Fruit fly (Drosophila melanogaster) whole organism, embryonic: ENCODE data around the gene Est-Q.

ENCODE experiments used
- CG10209 ChIP-seq: fragments of 200-800 bp; sonication (Bioruptor generic); optimal IDR thresholded peaks from 3 replicates; lab custom pipeline; 2017; ENCODE audit warnings: missing biosample characterization, mild to moderate bottlenecking, missing genetic modification characterization, missing genetic modification reagents
- CG10274 ChIP-seq: fragments of 200-800 bp; sonication (Bioruptor generic); optimal IDR thresholded peaks from 3 replicates; lab custom pipeline; 2017; ENCODE audit warnings: missing biosample characterization, mild to moderate bottlenecking, missing genetic modification characterization
- CG10366 ChIP-seq: fragments of 200-800 bp; sonication (Bioruptor generic); IDR thresholded peaks from 2 replicates; pipeline ENCODE4 v1.3.6; 2022; ENCODE audit warnings: missing biosample characterization, missing genetic modification characterization
- CG10979 ChIP-seq: fragments of 200-800 bp; sonication (Bioruptor generic); optimal IDR thresholded peaks from 2 replicates; lab custom pipeline; 2018; ENCODE audit warnings: missing biosample characterization, mild to moderate bottlenecking, missing genetic modification characterization, moderate library complexity
- CG11504 ChIP-seq: fragments of 200-800 bp; sonication (Bioruptor generic); optimal IDR thresholded peaks from 3 replicates; lab custom pipeline; 2019; ENCODE audit warnings: missing biosample characterization, mild to moderate bottlenecking, missing genetic modification characterization, moderate library complexity
- CG12219 ChIP-seq: fragments of 200-800 bp; sonication (Bioruptor generic); optimal IDR thresholded peaks from 3 replicates; lab custom pipeline; 2018; ENCODE audit warnings: missing biosample characterization, mild to moderate bottlenecking, missing genetic modification characterization
- CG13894 ChIP-seq: fragments of 200-800 bp; sonication (Bioruptor generic); optimal IDR thresholded peaks from 3 replicates; lab custom pipeline; 2018; ENCODE audit warnings: missing biosample characterization, mild to moderate bottlenecking, missing genetic modification characterization, moderate library complexity
- CG16779 ChIP-seq: fragments of 200-800 bp; sonication (Bioruptor generic); IDR thresholded peaks from 2 replicates; pipeline ENCODE4 v1.3.6; 2022; ENCODE audit warnings: missing biosample characterization, missing genetic modification characterization
- CG16813 ChIP-seq: fragments of 200-800 bp; sonication (Bioruptor generic); IDR thresholded peaks from 3 replicates; pipeline ENCODE4 v1.3.6; 2022; ENCODE audit warnings: missing biosample characterization, missing genetic modification characterization; ENCODE audit not compliant: partially characterized antibody
- CG16815 ChIP-seq: fragments of 200-800 bp; sonication (Bioruptor generic); optimal IDR thresholded peaks from 3 replicates; lab custom pipeline; 2017; ENCODE audit warnings: missing biosample characterization, mild to moderate bottlenecking, missing genetic modification characterization
- CG16863 ChIP-seq: fragments of 200-800 bp; sonication (Bioruptor generic); optimal IDR thresholded peaks from 3 replicates; lab custom pipeline; 2016; ENCODE audit warnings: missing biosample characterization, missing genetic modification characterization
- CG17912 ChIP-seq: fragments of 200-800 bp; sonication (Bioruptor generic); optimal IDR thresholded peaks from 2 replicates; lab custom pipeline; 2018; ENCODE audit warnings: missing biosample characterization, mild to moderate bottlenecking, missing genetic modification characterization
- CG2199 ChIP-seq: fragments of 200-800 bp; sonication (Bioruptor generic); IDR thresholded peaks from 3 replicates; pipeline ENCODE4 v1.3.6; 2022; ENCODE audit warnings: missing biosample characterization, missing genetic modification characterization
- CG2875 ChIP-seq: fragments of 200-800 bp; sonication (Bioruptor generic); optimal IDR thresholded peaks from 2 replicates; lab custom pipeline; 2017; ENCODE audit warnings: missing biosample characterization, mild to moderate bottlenecking, missing genetic modification characterization, missing genetic modification reagents
- CG3163 ChIP-seq: fragments of 200-800 bp; sonication (Bioruptor generic); optimal IDR thresholded peaks from 3 replicates; lab custom pipeline; 2016; ENCODE audit warnings: missing biosample characterization, missing genetic modification characterization
- CG4282 ChIP-seq: fragments of 200-800 bp; sonication (Bioruptor generic); optimal IDR thresholded peaks from 2 replicates; lab custom pipeline; 2016; ENCODE audit warnings: missing biosample characterization, missing genetic modification characterization
- CG4617 ChIP-seq: fragments of 200-800 bp; sonication (Bioruptor generic); optimal IDR thresholded peaks from 3 replicates; lab custom pipeline; 2016; ENCODE audit warnings: missing biosample characterization, missing genetic modification characterization, borderline replicate concordance
- CG8478 ChIP-seq: fragments of >200 bp; optimal IDR thresholded peaks from 2 replicates; lab custom pipeline; 2018
- Dad ChIP-seq: fragments of 200-800 bp; sonication (Bioruptor generic); optimal IDR thresholded peaks from 3 replicates; lab custom pipeline; 2016; ENCODE audit warnings: missing biosample characterization, missing genetic modification characterization
- Eip74EF ChIP-seq, 2 experiments: fragments of 200-800 bp in 1 of 2; fragments of >200 bp in 1 of 2; sonication (Bioruptor generic) in 1 of 2; optimal IDR thresholded peaks; 2 replicates each; lab custom pipeline; 2017 to 2019; ENCODE audit warnings: missing biosample characterization in 2 of 2, missing genetic modification characterization in 2 of 2, mild to moderate bottlenecking in 1 of 2, moderate library complexity in 1 of 2
- H2.0 ChIP-seq: fragments of 200-800 bp; sonication (Bioruptor generic); IDR thresholded peaks from 2 replicates; pipeline ENCODE4 v1.3.6; 2022; ENCODE audit warnings: missing biosample characterization, missing genetic modification characterization
- HmgD ChIP-seq: fragments of 200-800 bp; sonication (Bioruptor generic); optimal IDR thresholded peaks from 3 replicates; lab custom pipeline; 2016; ENCODE audit warnings: missing biosample characterization, missing genetic modification characterization
- Myb ChIP-seq: fragments of 200-800 bp; sonication (Bioruptor generic); optimal IDR thresholded peaks from 2 replicates; lab custom pipeline; 2016; ENCODE audit warnings: missing biosample characterization, missing genetic modification characterization
- Nf-YC ChIP-seq: fragments of 200-800 bp; optimal IDR thresholded peaks from 3 replicates; lab custom pipeline; 2019; ENCODE audit warnings: missing biosample characterization, mild to moderate bottlenecking, missing genetic modification characterization, moderate library complexity
- NfI ChIP-seq: fragments of 200-800 bp; sonication (Bioruptor generic); optimal IDR thresholded peaks from 3 replicates; lab custom pipeline; 2018; ENCODE audit warnings: missing biosample characterization, mild to moderate bottlenecking, missing genetic modification characterization, moderate library complexity
- Ravus ChIP-seq: fragments of 200-800 bp; sonication (Bioruptor generic); IDR thresholded peaks from 2 replicates; pipeline ENCODE4 v1.3.6; 2022; ENCODE audit warnings: missing biosample characterization, missing genetic modification characterization
- Scr ChIP-seq: fragments of 200-800 bp; sonication (Bioruptor generic); IDR thresholded peaks from 2 replicates; pipeline ENCODE4 v1.3.6; 2022; ENCODE audit warnings: missing biosample characterization, missing genetic modification characterization; ENCODE audit not compliant: partially characterized antibody
- Sin3A ChIP-seq: fragments of >200 bp; optimal IDR thresholded peaks from 2 replicates; lab custom pipeline; 2018
- TFAM ChIP-seq: fragments of 200-800 bp; sonication (Bioruptor generic); optimal IDR thresholded peaks from 2 replicates; lab custom pipeline; 2017; ENCODE audit warnings: missing biosample characterization, missing genetic modification characterization, inconsistent platforms
- Xrp1 ChIP-seq: fragments of 200-800 bp; sonication (Bioruptor generic); IDR thresholded peaks from 2 replicates; pipeline ENCODE4 v1.3.6; 2022; ENCODE audit warnings: missing biosample characterization, missing genetic modification characterization
- ato ChIP-seq: fragments of 200-800 bp; sonication (Bioruptor generic); IDR thresholded peaks from 2 replicates; pipeline ENCODE4 v1.3.6; 2022; ENCODE audit warnings: missing biosample characterization, missing genetic modification characterization; ENCODE audit not compliant: partially characterized antibody
- bcd ChIP-seq: fragments of 200-800 bp; sonication (Bioruptor generic); optimal IDR thresholded peaks from 2 replicates; lab custom pipeline; 2017; ENCODE audit warnings: missing biosample characterization, mild to moderate bottlenecking, missing genetic modification characterization
- br ChIP-seq: fragments of >200 bp; optimal IDR thresholded peaks from 2 replicates; lab custom pipeline; 2017
- cad ChIP-seq: fragments of >200 bp; optimal IDR thresholded peaks from 2 replicates; lab custom pipeline; 2017; ENCODE audit warnings: missing biosample characterization, missing genetic modification characterization
- chn ChIP-seq: fragments of 200-800 bp; sonication (Bioruptor generic); optimal IDR thresholded peaks from 2 replicates; lab custom pipeline; 2016; ENCODE audit warnings: missing biosample characterization, missing genetic modification characterization
- ci ChIP-seq: fragments of 200-800 bp; sonication (Bioruptor generic); IDR thresholded peaks from 3 replicates; pipeline ENCODE4 v1.3.6; 2022; ENCODE audit warnings: missing biosample characterization, missing genetic modification characterization
- crol ChIP-seq: fragments of 200-800 bp; sonication (Bioruptor generic); IDR thresholded peaks from 2 replicates; pipeline ENCODE4 v1.3.6; 2022; ENCODE audit warnings: missing biosample characterization, missing genetic modification characterization
- dimm ChIP-seq: fragments of 200-800 bp; sonication (Bioruptor generic); IDR thresholded peaks from 2 replicates; pipeline ENCODE4 v1.3.6; 2022; ENCODE audit warnings: missing biosample characterization, missing genetic modification characterization
- dmrt11E ChIP-seq: fragments of 200-800 bp; sonication (Bioruptor generic); optimal IDR thresholded peaks from 3 replicates; lab custom pipeline; 2018; ENCODE audit warnings: missing biosample characterization, mild to moderate bottlenecking, missing genetic modification characterization, moderate library complexity
- fd96Cb ChIP-seq: fragments of 200-800 bp; sonication (Bioruptor generic); optimal IDR thresholded peaks from 2 replicates; lab custom pipeline; 2018; ENCODE audit warnings: missing biosample characterization, mild to moderate bottlenecking, missing genetic modification characterization, moderate library complexity
- gsb ChIP-seq: fragments of 200-800 bp; sonication (Bioruptor generic); IDR thresholded peaks from 2 replicates; pipeline ENCODE4 v1.3.6; 2022; ENCODE audit warnings: missing biosample characterization, missing genetic modification characterization
- ken ChIP-seq: fragments of 200-800 bp; sonication (Bioruptor generic); IDR thresholded peaks from 3 replicates; pipeline ENCODE4 v1.3.6; 2022; ENCODE audit warnings: missing biosample characterization, missing genetic modification characterization
- lab ChIP-seq: fragments of 200-800 bp; sonication (Bioruptor generic); optimal IDR thresholded peaks from 3 replicates; lab custom pipeline; 2017; ENCODE audit warnings: missing biosample characterization, missing genetic modification characterization, mild to moderate bottlenecking, moderate library complexity, missing genetic modification reagents
- nau ChIP-seq: fragments of 200-800 bp; sonication (Bioruptor generic); optimal IDR thresholded peaks from 3 replicates; lab custom pipeline; 2017; ENCODE audit warnings: missing biosample characterization, mild to moderate bottlenecking, missing genetic modification characterization, missing genetic modification reagents
- onecut ChIP-seq: fragments of 200-800 bp; sonication (Bioruptor generic); IDR thresholded peaks from 2 replicates; pipeline ENCODE4 v1.3.6; 2022; ENCODE audit warnings: missing biosample characterization, missing genetic modification characterization
- pzg ChIP-seq: fragments of 200-800 bp; sonication (Bioruptor generic); optimal IDR thresholded peaks from 3 replicates; lab custom pipeline; 2018; ENCODE audit warnings: missing biosample characterization, mild to moderate bottlenecking, missing genetic modification characterization, moderate library complexity
- salm ChIP-seq: fragments of 200-800 bp; sonication (Bioruptor generic); optimal IDR thresholded peaks from 2 replicates; lab custom pipeline; 2018; ENCODE audit warnings: missing biosample characterization, mild to moderate bottlenecking, missing genetic modification characterization
- slp2 ChIP-seq: fragments of 200-800 bp; sonication (Bioruptor generic); optimal IDR thresholded peaks from 2 replicates; lab custom pipeline; 2016; ENCODE audit warnings: missing biosample characterization, missing genetic modification characterization
- ssp ChIP-seq: fragments of 200-800 bp; sonication (Bioruptor generic); IDR thresholded peaks from 2 replicates; pipeline ENCODE4 v1.3.6; 2022; ENCODE audit warnings: missing biosample characterization, missing genetic modification characterization
- tll ChIP-seq, 2 experiments: fragments of 200-800 bp in 1 of 2; fragments of >200 bp in 1 of 2; sonication (Bioruptor generic) in 1 of 2; optimal IDR thresholded peaks; 2 replicates each; lab custom pipeline; 2017 to 2019; ENCODE audit warnings: missing biosample characterization in 2 of 2, missing genetic modification characterization in 2 of 2, mild to moderate bottlenecking in 1 of 2, moderate library complexity in 1 of 2
- usp ChIP-seq: fragments of >200 bp; optimal IDR thresholded peaks from 2 replicates; lab custom pipeline; 2017; ENCODE audit warnings: missing biosample characterization, missing genetic modification characterization
- wdn ChIP-seq: fragments of 200-800 bp; sonication (Bioruptor generic); IDR thresholded peaks from 2 replicates; pipeline ENCODE4 v1.3.6; 2022; ENCODE audit warnings: missing biosample characterization, missing genetic modification characterization

The Est-Q gene

DNA sequence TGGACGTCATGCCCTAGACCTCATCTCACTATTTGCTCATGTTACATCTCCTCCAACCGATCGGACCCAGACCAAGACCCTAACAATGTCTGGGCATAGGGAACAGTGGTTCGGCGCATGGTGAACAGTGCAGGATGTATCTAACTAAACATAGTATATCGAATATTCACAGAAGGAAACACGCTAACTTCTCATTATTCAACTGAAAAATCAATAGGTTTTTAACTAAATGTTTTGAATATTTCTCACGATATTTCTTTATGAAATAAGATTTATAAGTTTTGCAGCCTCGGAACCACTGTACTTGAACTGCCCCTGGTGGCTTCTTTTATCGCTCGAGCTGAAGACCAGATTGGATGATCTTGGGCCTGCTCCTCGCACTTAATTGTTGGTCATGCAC lies 47.6 kb upstream of the Est-Q start (continued):
- TF ChIP-seq bcd (GFP tag; lab: Kevin White, UChicago): peak; percentile 41
- TF ChIP-seq CG10979: peak; percentile 85
- no peak for TF ChIP-seq br (lab: Kevin White, UChicago)
- TF ChIP-seq slp2 (GFP tag; lab: Kevin White, UChicago): peak; percentile 44
- no peak for TF ChIP-seq CG10274
- TF ChIP-seq CG11504 (tag; lab: Kevin White, UChicago): peak; percentile 55
- peak; percentile 38 for TF ChIP-seq H2.0
- peak; percentile 56 for TF ChIP-seq CG12219 (GFP tag; lab: Kevin White, UChicago)
- TF ChIP-seq CG16779 (GFP tag; lab: Robert Waterston, UW): no peak
- TF ChIP-seq CG16815 (GFP tag; lab: Kevin White, UChicago): peak; percentile 70
- no peak for TF ChIP-seq Ravus
- peak; percentile 28; the same call in 1 of the 2 replicates for TF ChIP-seq onecut (GFP tag; lab: Robert Waterston, UW)
- TF ChIP-seq ato (GFP tag; lab: Robert Waterston, UW): no peak
- no peak for TF ChIP-seq Sin3A (lab: Kevin White, UChicago)
- no peak for TF ChIP-seq CG8478 (lab: Kevin White, UChicago)
- no peak for TF ChIP-seq CG3163 (GFP tag; lab: Kevin White, UChicago)
- no peak for TF ChIP-seq TFAM (GFP tag; lab: Kevin White, UChicago)
- no peak for TF ChIP-seq ken (GFP tag; lab: Robert Waterston, UW)
- peak; percentile 0 for TF ChIP-seq lab
- no peak; the same call in 1 of the 2 replicates for TF ChIP-seq CG10366 (GFP tag; lab: Robert Waterston, UW)
- peak; percentile 67 for TF ChIP-seq chn (GFP tag; lab: Kevin White, UChicago)
- no peak for TF ChIP-seq CG4617 (GFP tag; lab: Kevin White, UChicago)
- TF ChIP-seq Nf-YC (tag; lab: Kevin White, UChicago): no peak
- peak; percentile 89 for TF ChIP-seq Xrp1
- TF ChIP-seq pzg (GFP tag; lab: Kevin White, UChicago): no peak
- TF ChIP-seq crol (GFP tag; lab: Robert Waterston, UW): no peak
- TF ChIP-seq cad (GFP tag; lab: Kevin White, UChicago): no peak
- TF ChIP-seq fd96Cb: peak; percentile 64
- no peak for TF ChIP-seq usp (GFP tag; lab: Kevin White, UChicago)
- peak; percentile 54 for TF ChIP-seq CG16863 (GFP tag; lab: Kevin White, UChicago)
- TF ChIP-seq nau (GFP tag; lab: Kevin White, UChicago): no peak
- no peak for TF ChIP-seq gsb
- TF ChIP-seq dmrt11E: peak; percentile 86
- TF ChIP-seq wdn (GFP tag; lab: Robert Waterston, UW): no peak
- peak; percentile 12 for TF ChIP-seq Myb (GFP tag; lab: Kevin White, UChicago)
- no peak for TF ChIP-seq Eip74EF (GFP tag; optimal IDR thresholded peaks at IDR 0.05; lab: Kevin White, UChicago)
- TF ChIP-seq HmgD (GFP tag; lab: Kevin White, UChicago): no peak
- no peak for TF ChIP-seq CG13894 (tag; lab: Kevin White, UChicago)
- TF ChIP-seq CG16813 (GFP tag; lab: Robert Waterston, UW): no peak
- peak; percentile 52 for TF ChIP-seq CG2875 (GFP tag; lab: Kevin White, UChicago)
- peak; percentile 41; the same call in 1 of the 2 replicates for TF ChIP-seq ssp
- TF ChIP-seq NfI: no peak
- peak; percentile 45; the same call in 1 of the 3 replicates for TF ChIP-seq ci
- TF ChIP-seq CG4282 (GFP tag; lab: Kevin White, UChicago): peak; percentile 80
- TF ChIP-seq CG2199 (GFP tag; lab: Robert Waterston, UW): no peak
- TF ChIP-seq tll (GFP tag; optimal IDR thresholded peaks at IDR 0.05; lab: Kevin White, UChicago): no peak
- no peak for TF ChIP-seq dimm (GFP tag; lab: Robert Waterston, UW)
- no peak for TF ChIP-seq Dad
- no peak for TF ChIP-seq CG17912
- no peak for TF ChIP-seq salm (tag; lab: Kevin White, UChicago)
- TF ChIP-seq Scr (GFP tag; lab: Robert Waterston, UW): no peak
- peak; percentile 49 for TF ChIP-seq CG10209 (GFP tag; lab: Kevin White, UChicago)
